Fruit fly (Drosophila melanogaster): ENCODE measurements around the gene crp.

crp gene

DNA sequence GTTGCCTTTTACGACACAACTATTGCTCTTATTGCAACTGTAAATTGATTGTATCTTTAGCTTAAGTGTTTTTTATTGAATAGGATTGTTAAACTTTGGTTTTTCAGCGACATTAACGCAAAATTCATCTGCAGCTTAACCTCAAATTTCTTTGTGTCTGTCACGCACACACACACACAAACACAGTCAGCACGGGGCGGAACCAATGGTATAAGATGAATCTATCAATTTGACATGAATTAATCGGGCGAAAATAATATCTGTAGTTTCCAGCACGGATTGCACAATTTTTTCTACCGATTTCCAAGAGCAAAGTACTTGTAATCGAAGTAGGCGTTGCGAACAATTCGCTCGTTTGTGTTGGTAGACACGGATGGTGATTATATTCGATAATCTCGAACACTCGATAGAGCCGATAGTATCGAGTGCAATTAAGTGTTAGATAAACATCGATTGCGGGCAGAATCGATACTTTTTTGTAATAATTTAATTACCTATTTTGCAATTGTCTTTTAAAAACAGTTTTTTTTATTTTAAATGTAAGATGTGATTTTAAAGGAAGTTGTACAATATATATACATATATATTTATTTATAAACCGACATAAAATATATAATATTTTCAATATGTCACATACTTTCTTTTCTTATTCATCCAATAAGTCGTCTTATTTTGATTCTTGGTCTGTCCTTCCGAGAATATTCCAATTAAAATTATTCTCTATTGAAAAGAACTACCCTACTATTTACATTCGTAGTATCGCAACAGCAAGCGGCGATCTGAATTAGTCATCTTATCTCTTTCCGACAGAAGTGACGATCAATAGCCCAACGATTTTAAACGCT, 30.1 kb downstream of the crp start, which contains the start of the genes PRL-1 and EndoGI (continued):
- TF ChIP-seq CG9609 (GFP tag; optimal IDR thresholded peaks at IDR 0.05) (peak; percentile 8), CG11560 (tag; IDR thresholded peaks at IDR 0.05) (peak; percentile 100), CG9797 (GFP tag; optimal IDR thresholded peaks at IDR 0.05) (no peak), CG7271 (tag; optimal IDR thresholded peaks at IDR 0.05) (no peak), HmgZ (tag; optimal IDR thresholded peaks at IDR 0.05) (peak; percentile 36), Fer1 (GFP tag; optimal IDR thresholded peaks at IDR 0.05) (peak; percentile 65), rib (GFP tag; IDR thresholded peaks at IDR 0.05) (peak; percentile 45; the same call in 1 of the 2 replicates), CG3995 (GFP tag; optimal IDR thresholded peaks at IDR 0.05) (peak; percentile 72), CG34422 (GFP tag; IDR thresholded peaks at IDR 0.05) (peak; percentile 47; the same call in 1 of the 3 replicates), sna (GFP tag; IDR thresholded peaks at IDR 0.05; ENCODE audit: partially characterized antibody) (peak; percentile 97), CG4328 (GFP tag; optimal IDR thresholded peaks at IDR 0.05) (peak; percentile 71), pfk (GFP tag; optimal IDR thresholded peaks at IDR 0.05) (no peak), Hand (GFP tag; optimal IDR thresholded peaks at IDR 0.05) (peak; percentile 29), ash1 (GFP tag; optimal IDR thresholded peaks at IDR 0.05) (no peak), H15 (GFP tag; IDR thresholded peaks at IDR 0.05) (no peak), cad (GFP tag; optimal IDR thresholded peaks at IDR 0.05) (no peak), shn (GFP tag; optimal IDR thresholded peaks at IDR 0.05) (no peak), Max (GFP tag; optimal IDR thresholded peaks at IDR 0.05) (peak; percentile 68), CG15269 (tag; optimal IDR thresholded peaks at IDR 0.05) (peak; percentile 90), gem (tag; optimal IDR thresholded peaks at IDR 0.05) (peak; percentile 91), da (GFP tag; optimal IDR thresholded peaks at IDR 0.05) (no peak), zfh2 (GFP tag; optimal IDR thresholded peaks at IDR 0.05) (peak; percentile 50), nerfin-1 (tag; optimal IDR thresholded peaks at IDR 0.05) (peak; percentile 66), ftz-f1 (GFP tag; optimal IDR thresholded peaks at IDR 0.05) (no peak), H2.0 (GFP tag; IDR thresholded peaks at IDR 0.05) (peak; percentile 80), Dbx (GFP tag; IDR thresholded peaks at IDR 0.05) (peak; percentile 71; the same call in 1 of the 3 replicates), gt (GFP tag; IDR thresholded peaks at IDR 0.05) (no peak), CG17361 (GFP tag; IDR thresholded peaks at IDR 0.05) (peak; percentile 85), kah (GFP tag; optimal IDR thresholded peaks at IDR 0.05) (peak; percentile 48), Hsf (GFP tag; optimal IDR thresholded peaks at IDR 0.05) (peak; percentile 29), her (GFP tag; optimal IDR thresholded peaks at IDR 0.05) (no peak), Dad (GFP tag; optimal IDR thresholded peaks at IDR 0.05) (peak; percentile 32), ranshi (GFP tag; IDR thresholded peaks at IDR 0.05) (peak; percentile 78; the same call in 1 of the 2 replicates), corto (GFP tag; optimal IDR thresholded peaks at IDR 0.05) (no peak), CG4360 (GFP tag; IDR thresholded peaks at IDR 0.05) (peak; percentile 39; the same call in 1 of the 2 replicates), run (tag; optimal IDR thresholded peaks at IDR 0.05) (no peak), CG13624 (GFP tag; optimal IDR thresholded peaks at IDR 0.05) (no peak), CG7839 (tag; optimal IDR thresholded peaks at IDR 0.05) (peak; percentile 85), Hr3 (GFP tag; optimal IDR thresholded peaks at IDR 0.05) (peak; percentile 60), CG15601 (tag; optimal IDR thresholded peaks at IDR 0.05) (peak; percentile 76), Tbp (GFP tag; optimal IDR thresholded peaks at IDR 0.05) (no peak), sqz (GFP tag; optimal IDR thresholded peaks at IDR 0.05) (peak; percentile 59), inv (GFP tag; IDR thresholded peaks at IDR 0.05; ENCODE audit: partially characterized antibody) (peak; percentile 99), dysf (GFP tag; IDR thresholded peaks at IDR 0.05) (peak; percentile 79; the same call in 1 of the 3 replicates), CG13296 (GFP tag; optimal IDR thresholded peaks at IDR 0.05) (peak; percentile 88), psq (GFP tag; optimal IDR thresholded peaks at IDR 0.05) (peak; percentile 36), CG5180 (GFP tag; optimal IDR thresholded peaks at IDR 0.05) (peak; percentile 29), CG8281 (tag; optimal IDR thresholded peaks at IDR 0.05) (no peak)

Measured in whole organism, embryonic.